Worm (Caenorhabditis elegans) whole organism, early embryonic: Measurements from ENCODE around the gene B0228.1.

ENCODE experiments used
- aly-1 ChIP-seq: sonication (generic microtip); optimal IDR thresholded peaks from 2 replicates; lab custom pipeline; 2016; ENCODE audit warnings: missing genetic modification characterization, missing compliant biosample characterization
- ama-1 ChIP-seq: fragments of 150-350 bp; optimal IDR thresholded peaks from 2 replicates; lab custom pipeline; 2014
- ceh-13 ChIP-seq: fragments of 200-800 bp; sonication (Bioruptor generic); optimal IDR thresholded peaks from 2 replicates; lab custom pipeline; 2018; ENCODE audit warnings: mild to moderate bottlenecking, missing genetic modification characterization, missing compliant biosample characterization
- ceh-36 ChIP-seq: sonication (generic microtip); optimal IDR thresholded peaks from 2 replicates; lab custom pipeline; 2016; ENCODE audit warnings: missing genetic modification characterization, inconsistent platforms, missing compliant biosample characterization
- ets-7 ChIP-seq: sonication (generic microtip); optimal IDR thresholded peaks from 2 replicates; lab custom pipeline; 2016; ENCODE audit warnings: missing genotype, missing genetic modification characterization, missing compliant biosample characterization
- hmbx-1 ChIP-seq: sonication (generic microtip); optimal IDR thresholded peaks from 2 replicates; lab custom pipeline; 2016; ENCODE audit warnings: mild to moderate bottlenecking, missing genetic modification characterization, missing compliant biosample characterization
- sea-1 ChIP-seq: fragments of 200-800 bp; sonication (Bioruptor generic); conservative IDR thresholded peaks from 2 replicates; pipeline ENCODE4 v1.3.6; 2022; ENCODE audit warnings: missing genetic modification characterization, missing compliant biosample characterization
- tbx-11 ChIP-seq: fragments of 200-800 bp; sonication (Bioruptor generic); IDR thresholded peaks from 2 replicates; pipeline ENCODE4 v1.3.6; 2022; ENCODE audit warnings: missing genetic modification characterization, missing compliant biosample characterization
- tbx-37 ChIP-seq: fragments of 200-800 bp; sonication (Bioruptor generic); conservative IDR thresholded peaks from 2 replicates; pipeline ENCODE4 v1.3.6; 2022; ENCODE audit warnings: missing genetic modification reagents, missing genetic modification characterization, missing compliant biosample characterization
- tra-4 ChIP-seq: sonication (generic microtip); optimal IDR thresholded peaks from 2 replicates; lab custom pipeline; 2017; ENCODE audit warnings: missing genetic modification characterization, missing compliant biosample characterization

DNA sequence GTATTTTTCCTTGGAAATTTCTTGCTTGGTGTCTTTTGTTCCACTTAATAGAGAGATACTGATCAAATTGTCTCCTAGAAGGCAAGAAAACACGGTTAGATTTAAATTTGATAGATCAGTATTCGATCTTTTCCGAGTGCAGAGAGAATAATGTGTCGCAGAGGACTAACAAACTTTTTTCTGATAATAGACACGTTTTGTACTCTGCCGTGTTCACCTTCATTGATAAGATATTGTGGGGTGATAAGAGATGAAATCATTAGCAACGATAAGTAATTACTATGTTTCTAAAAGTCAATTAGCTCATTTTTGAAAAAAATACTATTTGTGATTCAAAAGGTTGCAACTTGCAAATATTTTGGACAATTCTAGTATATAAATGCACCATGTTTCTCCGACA lies 21.6 kb downstream of the B0228.1 start:
- TF ChIP-seq ama-1 (lab: Kevin White, UChicago): no peak
- no peak for TF ChIP-seq tra-4 (tag; lab: Kevin White, UChicago)
- TF ChIP-seq ets-7 (tag; lab: Kevin White, UChicago): no peak
- TF ChIP-seq aly-1 (tag; lab: Kevin White, UChicago): no peak
- no peak for TF ChIP-seq ceh-13 (GFP tag; lab: Kevin White, UChicago)
- TF ChIP-seq tbx-11 (GFP tag; lab: Robert Waterston, UW): no peak
- TF ChIP-seq tbx-37 (GFP tag; lab: Robert Waterston, UW): no peak
- no peak for TF ChIP-seq hmbx-1
- TF ChIP-seq sea-1 (GFP tag; lab: Robert Waterston, UW): no peak
- no peak for TF ChIP-seq ceh-36 (tag; lab: Kevin White, UChicago)
